Fruit fly (Drosophila melanogaster) Kc167 (cell line): ENCODE data around the gene Epg5.

Experiments used
- Myc ChIP-seq: fragments of >200 bp; optimal IDR thresholded peaks from 2 replicates; lab custom pipeline; 2017; ENCODE audit warnings: missing external identifiers
- Sin3A ChIP-seq: fragments of >200 bp; optimal IDR thresholded peaks from 2 replicates; lab custom pipeline; 2018; ENCODE audit warnings: missing external identifiers
- h ChIP-seq: fragments of >200 bp; optimal IDR thresholded peaks from 3 replicates; lab custom pipeline; 2018; ENCODE audit warnings: missing external identifiers
- insv ChIP-seq: fragments of >200 bp; optimal IDR thresholded peaks from 3 replicates; lab custom pipeline; 2018; ENCODE audit warnings: missing external identifiers
- psq ChIP-seq: fragments of >200 bp; optimal IDR thresholded peaks from 2 replicates; lab custom pipeline; 2017; ENCODE audit warnings: missing external identifiers
- ttk ChIP-seq: sonication (Bioruptor generic); optimal IDR thresholded peaks from 2 replicates; lab custom pipeline; 2017; ENCODE audit warnings: missing external identifiers

DNA sequence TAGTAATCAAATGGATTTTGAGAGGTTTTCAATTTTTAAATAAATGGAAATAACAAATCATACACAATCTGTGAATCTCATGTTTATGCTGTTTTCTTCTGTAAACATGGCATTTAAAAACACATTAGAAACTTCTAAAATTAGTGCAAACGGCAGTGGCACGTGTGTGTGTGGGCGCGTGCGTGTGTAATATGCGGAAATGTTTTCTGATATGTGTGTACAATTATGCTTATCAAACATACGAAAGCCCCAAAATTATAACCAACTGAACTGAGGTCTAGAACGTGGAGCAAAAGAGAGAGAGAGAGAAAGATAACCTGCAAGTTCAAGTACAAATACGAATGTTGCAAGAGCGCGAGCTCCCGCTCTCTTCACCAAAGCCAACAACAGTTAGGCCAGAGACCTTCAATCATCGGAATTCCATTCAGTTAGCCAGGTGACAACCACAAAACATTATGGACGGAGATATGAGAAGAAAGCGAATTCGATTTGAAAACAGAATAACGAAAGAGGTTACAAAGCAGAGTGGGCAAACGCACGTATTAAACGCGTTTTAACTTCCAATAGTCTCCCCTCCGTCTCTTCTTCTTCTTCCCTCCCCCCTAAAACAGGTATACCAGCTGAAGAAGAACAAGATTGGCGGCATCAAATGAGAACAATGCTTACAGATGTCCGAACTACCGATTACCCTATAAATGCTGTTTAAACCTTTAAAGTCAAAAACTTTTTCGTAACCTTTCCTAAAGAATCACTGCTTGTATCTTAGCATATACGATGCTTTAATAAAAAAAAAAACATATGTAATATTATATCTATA is 17.4 kb downstream of the Epg5 start:
- TF ChIP-seq ttk = no peak
- TF ChIP-seq insv (lab: Kevin White, UChicago) = no peak
- TF ChIP-seq Myc = no peak
- no peak for TF ChIP-seq psq (lab: Kevin White, UChicago)
- no peak for TF ChIP-seq Sin3A (lab: Kevin White, UChicago)
- TF ChIP-seq h (lab: Kevin White, UChicago) = no peak
